Fruit fly (Drosophila melanogaster) whole organism, embryonic: ENCODE results near the gene Hs6st.

ENCODE experiments used
- Atf6 ChIP-seq: fragments of 200-800 bp; sonication (Bioruptor generic); IDR thresholded peaks from 2 replicates; pipeline ENCODE4 v1.3.6; 2022; ENCODE audit warnings: missing biosample characterization, missing genetic modification characterization
- Awh ChIP-seq: fragments of 200-800 bp; sonication (Bioruptor generic); IDR thresholded peaks from 2 replicates; pipeline ENCODE4, ENCODE4 v1.3.6; 2022; ENCODE audit warnings: missing biosample characterization, missing genetic modification characterization
- Blimp-1 ChIP-seq: fragments of 200-800 bp; sonication (Bioruptor generic); optimal IDR thresholded peaks from 3 replicates; lab custom pipeline; 2018; ENCODE audit warnings: missing biosample characterization, missing genetic modification characterization, mild to moderate bottlenecking, moderate library complexity, missing genetic modification reagents
- C15 ChIP-seq: fragments of 200-800 bp; sonication (Bioruptor generic); IDR thresholded peaks from 3 replicates; pipeline ENCODE4 v1.3.6; 2022; ENCODE audit warnings: missing biosample characterization, missing genetic modification characterization
- CG1529 ChIP-seq: fragments of 200-800 bp; sonication (Bioruptor generic); optimal IDR thresholded peaks from 3 replicates; lab custom pipeline; 2018; ENCODE audit warnings: missing biosample characterization, missing genetic modification characterization
- CG17359 ChIP-seq: fragments of 200-800 bp; sonication (Bioruptor generic); optimal IDR thresholded peaks from 3 replicates; lab custom pipeline; 2018; ENCODE audit warnings: missing biosample characterization, mild to moderate bottlenecking, missing genetic modification characterization, moderate library complexity
- CG17802 ChIP-seq: fragments of 200-800 bp; sonication (Bioruptor generic); optimal IDR thresholded peaks from 2 replicates; lab custom pipeline; 2018; ENCODE audit warnings: missing biosample characterization, mild to moderate bottlenecking, missing genetic modification characterization, moderate library complexity
- CG18476 ChIP-seq: fragments of 200-800 bp; sonication (Bioruptor generic); optimal IDR thresholded peaks from 2 replicates; lab custom pipeline; 2016; ENCODE audit warnings: missing biosample characterization, mild to moderate bottlenecking, missing genetic modification characterization
- CG18599 ChIP-seq: fragments of 200-800 bp; sonication (Bioruptor generic); optimal IDR thresholded peaks from 3 replicates; lab custom pipeline; 2017; ENCODE audit warnings: missing biosample characterization, missing genetic modification characterization, mild to moderate bottlenecking, moderate library complexity, missing genetic modification reagents
- CG2120 ChIP-seq: fragments of 200-800 bp; sonication (Bioruptor generic); optimal IDR thresholded peaks from 3 replicates; lab custom pipeline; 2016; ENCODE audit warnings: missing biosample characterization, missing genetic modification characterization
- CG30431 ChIP-seq: fragments of 200-800 bp; sonication (Bioruptor generic); optimal IDR thresholded peaks from 2 replicates; lab custom pipeline; 2017; ENCODE audit warnings: missing biosample characterization, missing genetic modification characterization
- CG34422 ChIP-seq: fragments of 200-800 bp; sonication (Bioruptor generic); IDR thresholded peaks from 3 replicates; pipeline ENCODE4 v1.3.6; 2022; ENCODE audit warnings: missing biosample characterization, missing genetic modification characterization
- CG42726 ChIP-seq: fragments of 200-800 bp; sonication (Bioruptor generic); IDR thresholded peaks from 2 replicates; pipeline ENCODE4 v1.3.6; 2022; ENCODE audit warnings: missing biosample characterization, missing genetic modification characterization; ENCODE audit not compliant: partially characterized antibody
- CG4360 ChIP-seq: fragments of 200-800 bp; sonication (Bioruptor generic); IDR thresholded peaks from 2 replicates; pipeline ENCODE4 v1.3.6; 2022; ENCODE audit warnings: missing biosample characterization, missing genetic modification characterization
- CG5180 ChIP-seq: fragments of 200-800 bp; sonication (Bioruptor generic); optimal IDR thresholded peaks from 3 replicates; lab custom pipeline; 2017; ENCODE audit warnings: missing biosample characterization, missing genetic modification characterization, mild to moderate bottlenecking, moderate library complexity, missing genetic modification reagents
- CG6175 ChIP-seq: fragments of 200-800 bp; sonication (Bioruptor generic); IDR thresholded peaks from 3 replicates; pipeline ENCODE4 v1.3.6; 2022; ENCODE audit warnings: missing biosample characterization, missing genetic modification characterization
- CG7987 ChIP-seq: fragments of 200-800 bp; sonication (Bioruptor generic); optimal IDR thresholded peaks from 2 replicates; lab custom pipeline; 2018; ENCODE audit warnings: missing biosample characterization, mild to moderate bottlenecking, missing genetic modification characterization, moderate library complexity
- CG8290 ChIP-seq, 3 experiments: fragments of 200-800 bp; sonication (Bioruptor generic); optimal IDR thresholded peaks; 2 replicates each; lab custom pipeline; 2016 to 2019; ENCODE audit warnings: missing biosample characterization in 3 of 3, missing genetic modification characterization in 3 of 3, mild to moderate bottlenecking in 2 of 3, moderate library complexity in 1 of 3
- CG9437 ChIP-seq: fragments of 200-800 bp; sonication (Bioruptor generic); optimal IDR thresholded peaks from 2 replicates; lab custom pipeline; 2018; ENCODE audit warnings: missing biosample characterization, mild to moderate bottlenecking, missing genetic modification characterization
- CG9817 ChIP-seq: fragments of 200-800 bp; sonication (Bioruptor generic); optimal IDR thresholded peaks from 2 replicates; lab custom pipeline; 2018; ENCODE audit warnings: missing biosample characterization, mild to moderate bottlenecking, missing genetic modification characterization, moderate library complexity
- CoRest ChIP-seq: fragments of 200-800 bp; sonication (Bioruptor generic); optimal IDR thresholded peaks from 3 replicates; lab custom pipeline; 2018; ENCODE audit warnings: missing biosample characterization, mild to moderate bottlenecking, missing genetic modification characterization, moderate library complexity
- Drgx ChIP-seq: fragments of 200-800 bp; sonication (Bioruptor generic); IDR thresholded peaks from 2 replicates; pipeline ENCODE4 v1.3.6; 2022; ENCODE audit warnings: missing biosample characterization, missing genetic modification characterization
- Fer2 ChIP-seq: fragments of 200-800 bp; sonication (Bioruptor generic); optimal IDR thresholded peaks from 2 replicates; lab custom pipeline; 2018; ENCODE audit warnings: missing biosample characterization, mild to moderate bottlenecking, missing genetic modification characterization, moderate library complexity
- H15 ChIP-seq: fragments of 200-800 bp; sonication (Bioruptor generic); IDR thresholded peaks from 3 replicates; pipeline ENCODE4 v1.3.6; 2022; ENCODE audit warnings: missing biosample characterization, missing genetic modification characterization
- Hand ChIP-seq: fragments of 200-800 bp; sonication (Bioruptor generic); optimal IDR thresholded peaks from 2 replicates; lab custom pipeline; 2017; ENCODE audit warnings: mild to moderate bottlenecking, missing biosample characterization, missing genetic modification reagents, missing genetic modification characterization
- HmgD ChIP-seq: fragments of 200-800 bp; sonication (Bioruptor generic); optimal IDR thresholded peaks from 3 replicates; lab custom pipeline; 2016; ENCODE audit warnings: missing biosample characterization, missing genetic modification characterization
- Hmx ChIP-seq: fragments of 200-800 bp; sonication (Bioruptor generic); optimal IDR thresholded peaks from 2 replicates; lab custom pipeline; 2016; ENCODE audit warnings: missing biosample characterization, missing genetic modification characterization
- Med ChIP-seq: fragments of 200-800 bp; sonication (Bioruptor generic); peaks from one replicate; lab custom pipeline; 2016; ENCODE audit warnings: missing biosample characterization, missing genetic modification characterization, mild to moderate bottlenecking, inconsistent platforms, moderate library complexity
- NC2α ChIP-seq: fragments of 200-800 bp; sonication (Bioruptor generic); optimal IDR thresholded peaks from 2 replicates; lab custom pipeline; 2016; ENCODE audit warnings: missing biosample characterization, missing genetic modification characterization
- Opbp ChIP-seq: fragments of 200-800 bp; sonication (Bioruptor generic); IDR thresholded peaks from 3 replicates; pipeline ENCODE4 v1.3.6; 2022; ENCODE audit warnings: missing biosample characterization, missing genetic modification characterization; ENCODE audit not compliant: partially characterized antibody
- Sox100B ChIP-seq: fragments of 200-800 bp; sonication (Bioruptor generic); optimal IDR thresholded peaks from 3 replicates; lab custom pipeline; 2018; ENCODE audit warnings: missing biosample characterization, mild to moderate bottlenecking, missing genetic modification characterization
- abd-A ChIP-seq: fragments of 200-800 bp; sonication (Bioruptor generic); optimal IDR thresholded peaks from 3 replicates; lab custom pipeline; 2019; ENCODE audit warnings: missing biosample characterization, mild to moderate bottlenecking, missing genetic modification characterization, moderate library complexity
- amos ChIP-seq: fragments of 200-800 bp; sonication (Bioruptor generic); IDR thresholded peaks from 2 replicates; pipeline ENCODE4 v1.3.6; 2022; ENCODE audit warnings: missing biosample characterization, missing genetic modification characterization; ENCODE audit not compliant: partially characterized antibody
- caup ChIP-seq: fragments of 200-800 bp; sonication (Bioruptor generic); optimal IDR thresholded peaks from 3 replicates; lab custom pipeline; 2017; ENCODE audit warnings: missing biosample characterization, mild to moderate bottlenecking, missing genetic modification characterization, moderate library complexity; ENCODE audit not compliant: severe bottlenecking
- chn ChIP-seq: fragments of 200-800 bp; sonication (Bioruptor generic); optimal IDR thresholded peaks from 2 replicates; lab custom pipeline; 2016; ENCODE audit warnings: missing biosample characterization, missing genetic modification characterization
- corto ChIP-seq: fragments of 200-800 bp; sonication (Bioruptor generic); optimal IDR thresholded peaks from 2 replicates; lab custom pipeline; 2016; ENCODE audit warnings: missing biosample characterization, mild to moderate bottlenecking, missing genetic modification characterization, moderate library complexity
- dimm ChIP-seq: fragments of 200-800 bp; sonication (Bioruptor generic); IDR thresholded peaks from 2 replicates; pipeline ENCODE4 v1.3.6; 2022; ENCODE audit warnings: missing biosample characterization, missing genetic modification characterization
- esg ChIP-seq: fragments of 200-800 bp; sonication (Bioruptor generic); conservative IDR thresholded peaks from 2 replicates; pipeline ENCODE4 v1.3.6; 2022; ENCODE audit warnings: missing biosample characterization, missing genetic modification characterization
- fd96Cb ChIP-seq: fragments of 200-800 bp; sonication (Bioruptor generic); optimal IDR thresholded peaks from 2 replicates; lab custom pipeline; 2018; ENCODE audit warnings: missing biosample characterization, mild to moderate bottlenecking, missing genetic modification characterization, moderate library complexity
- grn ChIP-seq: fragments of 200-800 bp; sonication (Bioruptor generic); optimal IDR thresholded peaks from 3 replicates; lab custom pipeline; 2017; ENCODE audit warnings: missing biosample characterization, missing genetic modification characterization
- hb ChIP-seq: fragments of 200-800 bp; sonication (Bioruptor generic); IDR thresholded peaks from 3 replicates; pipeline ENCODE4 v1.3.6; 2022; ENCODE audit warnings: missing biosample characterization, missing genetic modification characterization; ENCODE audit not compliant: partially characterized antibody
- insv ChIP-seq, 2 experiments: fragments of 200-800 bp; sonication (Bioruptor generic); optimal IDR thresholded peaks; 3 replicates each; lab custom pipeline; 2016 to 2018; ENCODE audit warnings: missing biosample characterization in 2 of 2, missing genetic modification characterization in 2 of 2
- kay ChIP-seq: fragments of 200-800 bp; sonication (Bioruptor generic); optimal IDR thresholded peaks from 2 replicates; lab custom pipeline; 2016; ENCODE audit warnings: missing biosample characterization, missing genetic modification characterization
- kni ChIP-seq: fragments of 200-800 bp; sonication (Bioruptor generic); optimal IDR thresholded peaks from 3 replicates; lab custom pipeline; 2017; ENCODE audit warnings: mild to moderate bottlenecking, missing biosample characterization, missing genetic modification reagents, missing genetic modification characterization
- mam ChIP-seq: fragments of 200-800 bp; sonication (Bioruptor generic); optimal IDR thresholded peaks from 3 replicates; lab custom pipeline; 2016; ENCODE audit warnings: missing biosample characterization, missing genetic modification characterization
- mld ChIP-seq: fragments of 200-800 bp; sonication (Bioruptor generic); IDR thresholded peaks from 3 replicates; pipeline ENCODE4 v1.3.6; 2022; ENCODE audit warnings: missing biosample characterization, missing genetic modification characterization; ENCODE audit not compliant: partially characterized antibody
- sens ChIP-seq: fragments of 200-800 bp; sonication (Bioruptor generic); peaks from one replicate; lab custom pipeline; 2016; ENCODE audit warnings: missing biosample characterization, missing genetic modification characterization
- zen ChIP-seq: fragments of 200-800 bp; sonication (Bioruptor generic); optimal IDR thresholded peaks from 3 replicates; lab custom pipeline; 2018; ENCODE audit warnings: missing biosample characterization, mild to moderate bottlenecking, missing genetic modification characterization, moderate library complexity

Hs6st gene

dm6 chr3R:19925271-19925670 is 83.0 kb downstream of the Hs6st start, which contains the start of gene CG4462:
TSS of gene CG4462 (minus strand) at chr3R:19925371.
- no peak for TF ChIP-seq NC2α
- TF ChIP-seq CG1529 = no peak
- TF ChIP-seq insv (GFP tag; optimal IDR thresholded peaks at IDR 0.05; lab: Kevin White, UChicago) = peak in 1 of 2 experiments; percentile 20

- no peak for TF ChIP-seq mam (GFP tag; lab: Kevin White, UChicago)
- peak; percentile 50 for TF ChIP-seq CG18599
- TF ChIP-seq CG5180 = no peak
- peak; percentile 48 for TF ChIP-seq CG2120 (GFP tag; lab: Kevin White, UChicago)
- TF ChIP-seq CG9817 (tag; lab: Kevin White, UChicago) = peak; percentile 10
- no peak for TF ChIP-seq CG17359 (tag; lab: Kevin White, UChicago)
- peak; percentile 14 for TF ChIP-seq grn (GFP tag; lab: Kevin White, UChicago)
- TF ChIP-seq Atf6 (GFP tag; lab: Robert Waterston, UW) = peak; percentile 62
- no peak for TF ChIP-seq mld (GFP tag; lab: Robert Waterston, UW)
- no peak for TF ChIP-seq CG6175 (GFP tag; lab: Robert Waterston, UW)
- no peak for TF ChIP-seq Sox100B (GFP tag; lab: Kevin White, UChicago)
- TF ChIP-seq CG34422 (GFP tag; lab: Robert Waterston, UW) = no peak
- TF ChIP-seq Hand = no peak
- no peak for TF ChIP-seq CG4360
- no peak for TF ChIP-seq dimm (GFP tag; lab: Robert Waterston, UW)
- peak; percentile 56 for TF ChIP-seq caup (GFP tag; lab: Kevin White, UChicago)
- no peak for TF ChIP-seq CG18476 (GFP tag; lab: Kevin White, UChicago)
- peak; percentile 1 for TF ChIP-seq Fer2 (tag; lab: Kevin White, UChicago)
- TF ChIP-seq zen = no peak
- TF ChIP-seq CG8290 (GFP tag; optimal IDR thresholded peaks at IDR 0.05; lab: Kevin White, UChicago) = no peak
- no peak for TF ChIP-seq CG8290 (tag; optimal IDR thresholded peaks at IDR 0.05; lab: Kevin White, UChicago)
- TF ChIP-seq CG7987 (GFP tag; lab: Kevin White, UChicago) = no peak
- no peak for TF ChIP-seq CG17802 (tag; lab: Kevin White, UChicago)
- TF ChIP-seq CoRest (tag; lab: Kevin White, UChicago) = no peak
- TF ChIP-seq abd-A (tag; lab: Kevin White, UChicago) = no peak
- TF ChIP-seq corto (GFP tag; lab: Kevin White, UChicago) = no peak
- no peak for TF ChIP-seq H15 (GFP tag; lab: Robert Waterston, UW)
- no peak for TF ChIP-seq hb
- TF ChIP-seq fd96Cb (tag; lab: Kevin White, UChicago) = no peak
- TF ChIP-seq CG42726 (GFP tag; lab: Robert Waterston, UW) = no peak
- TF ChIP-seq CG9437 (GFP tag; lab: Kevin White, UChicago) = no peak
- TF ChIP-seq C15 = no peak
- TF ChIP-seq Drgx (GFP tag; lab: Robert Waterston, UW) = no peak
- no peak for TF ChIP-seq kni (GFP tag; lab: Kevin White, UChicago)
- TF ChIP-seq chn (GFP tag; lab: Kevin White, UChicago) = no peak
- TF ChIP-seq CG30431 (GFP tag; lab: Kevin White, UChicago) = no peak
- TF ChIP-seq esg = no peak
- TF ChIP-seq Med (GFP tag; lab: Kevin White, UChicago) = peak; percentile 90
- TF ChIP-seq Hmx (GFP tag; lab: Kevin White, UChicago) = no peak
- no peak for TF ChIP-seq Opbp (GFP tag; lab: Robert Waterston, UW)
- no peak for TF ChIP-seq kay (GFP tag; lab: Kevin White, UChicago)
- TF ChIP-seq amos (GFP tag; lab: Robert Waterston, UW) = no peak
- TF ChIP-seq Blimp-1 = no peak
- TF ChIP-seq sens = peak; percentile 56
- TF ChIP-seq HmgD (GFP tag; lab: Kevin White, UChicago) = no peak
- TF ChIP-seq Awh = no peak
Measured at dm6 chr3R:19924331-19924730, 84.0 kb downstream of the Hs6st start.
